Worm (Caenorhabditis elegans) whole organism, L1 larva: ENCODE data around the gene ceh-84.
"Not testable (repeated sequence)": the region's sequence is repeated elsewhere in the genome, so short reads cannot be mapped to it uniquely, and the experiment has no call there.

Experiments
- C04F5.9 ChIP-seq: sonication (generic microtip); optimal IDR thresholded peaks from 2 replicates; lab custom pipeline; 2016; ENCODE audit warnings: missing genetic modification characterization, missing compliant biosample characterization
- C16A3.4 ChIP-seq: fragments of 150-350 bp; optimal IDR thresholded peaks from 2 replicates; lab custom pipeline; 2014; ENCODE audit warnings: missing biosample characterization, missing genetic modification characterization
- F16B12.6 ChIP-seq: fragments of 150-350 bp; optimal IDR thresholded peaks from 2 replicates; lab custom pipeline; 2014; ENCODE audit warnings: missing biosample characterization, missing genetic modification characterization
- Y116A8C.19 ChIP-seq: sonication (generic microtip); optimal IDR thresholded peaks from 2 replicates; lab custom pipeline; 2016; ENCODE audit warnings: missing compliant biosample characterization, missing genetic modification characterization, borderline replicate concordance
- ama-1 ChIP-seq: fragments of 150-350 bp; optimal IDR thresholded peaks from 2 replicates; lab custom pipeline; 2014
- blmp-1 ChIP-seq: fragments of 150-350 bp; optimal IDR thresholded peaks from 2 replicates; lab custom pipeline; 2014; ENCODE audit warnings: missing biosample characterization, missing genetic modification characterization
- ceh-8 ChIP-seq: fragments of 200-800 bp; sonication (Bioruptor generic); optimal IDR thresholded peaks from 2 replicates; lab custom pipeline; 2018; ENCODE audit warnings: mild to moderate bottlenecking, missing genetic modification characterization, moderate library complexity, missing compliant biosample characterization
- ces-1 ChIP-seq: fragments of 150-350 bp; optimal IDR thresholded peaks from 2 replicates; lab custom pipeline; 2014; ENCODE audit warnings: missing biosample characterization, missing genetic modification reagents, missing genetic modification characterization
- dpl-1 ChIP-seq, 3 experiments: fragments of 150-350 bp in 2 of 3; sonication (generic microtip) in 1 of 3; optimal IDR thresholded peaks; 2 replicates each; lab custom pipeline; 2014 to 2017; ENCODE audit warnings: missing biosample characterization in 3 of 3, missing genetic modification characterization in 3 of 3, missing genetic modification reagents in 3 of 3
- dsc-1 ChIP-seq: sonication (generic microtip); optimal IDR thresholded peaks from 2 replicates; lab custom pipeline; 2016; ENCODE audit warnings: mild to moderate bottlenecking, missing genetic modification characterization, missing compliant biosample characterization
- efl-1 ChIP-seq, 4 experiments: fragments of 150-350 bp; optimal IDR thresholded peaks in 3 of 4; peaks in 1 of 4; 1 replicate in 1 of 4; 2 replicates in 3 of 4; lab custom pipeline; 2014; ENCODE audit warnings: missing biosample characterization in 2 of 4, missing genetic modification characterization in 2 of 4, missing genetic modification reagents in 2 of 4
- hlh-17 ChIP-seq: fragments of 200-800 bp; sonication (Bioruptor generic); optimal IDR thresholded peaks from 2 replicates; lab custom pipeline; 2018; ENCODE audit warnings: missing genetic modification characterization, mild to moderate bottlenecking, missing compliant biosample characterization, moderate library complexity, borderline replicate concordance
- hpl-2 ChIP-seq: fragments of 150-350 bp; optimal IDR thresholded peaks from 2 replicates; lab custom pipeline; 2014; ENCODE audit warnings: missing biosample characterization, missing genetic modification reagents, missing genetic modification characterization
- irx-1 ChIP-seq: sonication (generic microtip); optimal IDR thresholded peaks from 2 replicates; lab custom pipeline; 2016; ENCODE audit warnings: missing genetic modification characterization, missing compliant biosample characterization
- jun-1 ChIP-seq: fragments of 150-350 bp; optimal IDR thresholded peaks from 2 replicates; lab custom pipeline; 2014; ENCODE audit warnings: missing biosample characterization, missing genetic modification reagents, missing genetic modification characterization
- lin-14 ChIP-seq: fragments of 200-800 bp; sonication (Bioruptor generic); optimal IDR thresholded peaks from 2 replicates; lab custom pipeline; 2018; ENCODE audit warnings: mild to moderate bottlenecking, missing genetic modification characterization, moderate library complexity, missing compliant biosample characterization
- lin-35 ChIP-seq, 2 experiments: fragments of 150-350 bp; optimal IDR thresholded peaks; 2 replicates each; lab custom pipeline; 2014; ENCODE audit warnings: missing biosample characterization in 2 of 2, missing genetic modification characterization in 2 of 2, missing genetic modification reagents in 2 of 2
- lsy-2 ChIP-seq, 2 experiments: fragments of 150-350 bp; optimal IDR thresholded peaks; 2 replicates each; lab custom pipeline; 2014; ENCODE audit warnings: missing biosample characterization in 2 of 2, missing genetic modification characterization in 2 of 2
- mab-9 ChIP-seq: fragments of 200-800 bp; sonication (Bioruptor generic); IDR thresholded peaks from 2 replicates; pipeline ENCODE4 v1.3.6; 2022; ENCODE audit warnings: missing genetic modification reagents, missing genetic modification characterization, missing compliant biosample characterization
- mdl-1 ChIP-seq, 2 experiments: fragments of 150-350 bp; optimal IDR thresholded peaks; 2 replicates each; lab custom pipeline; 2014 to 2017; ENCODE audit warnings: missing biosample characterization in 2 of 2, missing genetic modification characterization in 2 of 2, inconsistent platforms in 1 of 2
- nhr-12 ChIP-seq: sonication (generic microtip); optimal IDR thresholded peaks from 2 replicates; lab custom pipeline; 2017; ENCODE audit warnings: missing biosample characterization, missing genetic modification characterization
- nhr-47 ChIP-seq: sonication (generic microtip); optimal IDR thresholded peaks from 2 replicates; lab custom pipeline; 2016; ENCODE audit warnings: mild to moderate bottlenecking, missing genetic modification characterization, moderate library complexity, missing compliant biosample characterization
- nhr-71 ChIP-seq: sonication (generic microtip); optimal IDR thresholded peaks from 2 replicates; lab custom pipeline; 2016; ENCODE audit warnings: mild to moderate bottlenecking, missing genetic modification characterization, moderate library complexity, missing compliant biosample characterization
- tbx-2 ChIP-seq: sonication (generic microtip); optimal IDR thresholded peaks from 2 replicates; lab custom pipeline; 2016; ENCODE audit warnings: missing genetic modification characterization, missing compliant biosample characterization
- tlp-1 ChIP-seq: fragments of 150-350 bp; optimal IDR thresholded peaks from 2 replicates; lab custom pipeline; 2014; ENCODE audit warnings: missing biosample characterization, missing genetic modification characterization
- unc-62 ChIP-seq: fragments of 150-350 bp; optimal IDR thresholded peaks from 2 replicates; lab custom pipeline; 2014; ENCODE audit warnings: missing biosample characterization, missing genetic modification reagents, missing genetic modification characterization
- zip-4 ChIP-seq: fragments of 200-800 bp; sonication (Bioruptor generic); optimal IDR thresholded peaks from 2 replicates; lab custom pipeline; 2018; ENCODE audit warnings: mild to moderate bottlenecking, missing genetic modification characterization, moderate library complexity, missing compliant biosample characterization

Gene ceh-84

ce11 chrII:2000720-2001119 is at the start of gene ceh-84:
ceh-84 (minus strand) TSS chrII:2000820.
- not testable (repeated sequence) for TF ChIP-seq ceh-8 (GFP tag; lab: Kevin White, UChicago); hpl-2 (GFP tag; lab: Kevin White, UChicago); ama-1 (lab: Kevin White, UChicago)
- TF ChIP-seq, all 84 proteins: peak for 0; not testable (repeated sequence) for 84

DNA sequence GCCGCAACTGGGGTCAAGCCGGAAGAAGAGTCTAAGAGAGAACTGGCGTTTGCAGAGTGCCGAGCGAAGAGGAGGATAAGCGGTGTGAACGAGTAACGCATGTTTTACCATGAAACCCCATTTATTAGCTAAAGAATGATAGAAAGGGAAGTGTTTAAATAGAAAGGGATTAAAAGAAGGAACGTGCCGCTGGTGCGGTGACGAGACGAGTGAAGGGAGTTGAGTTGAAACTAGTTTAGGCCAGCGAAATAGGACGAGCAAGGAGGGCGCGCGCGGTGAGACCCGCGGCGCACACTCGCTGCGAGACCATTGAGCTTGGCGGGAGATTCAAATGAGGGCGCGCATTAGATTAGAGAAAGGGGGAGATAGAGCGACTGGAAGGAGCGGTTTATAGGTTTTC is 45.9 kb upstream of the ceh-84 start, which contains the start of gene math-1:
TSS of gene math-1 (minus strand) at position 101 of the 400 bp plus-strand sequence.
- TF ChIP-seq blmp-1 (tag; lab: Kevin White, UChicago); nhr-47 (tag; lab: Kevin White, UChicago); ces-1: not testable (repeated sequence)

- TF ChIP-seq hpl-2 (GFP tag; lab: Kevin White, UChicago): no peak
- no peak for TF ChIP-seq dsc-1
- TF ChIP-seq C04F5.9 (tag; lab: Kevin White, UChicago): no peak
- TF ChIP-seq jun-1: no peak
- TF ChIP-seq mdl-1 (tag; optimal IDR thresholded peaks at IDR 0.05; lab: Kevin White, UChicago): no peak
- no peak for TF ChIP-seq Y116A8C.19
- TF ChIP-seq unc-62 (GFP tag; lab: Kevin White, UChicago): no peak
- no peak for TF ChIP-seq tlp-1 (tag; lab: Kevin White, UChicago)
- TF ChIP-seq nhr-71 (tag; lab: Kevin White, UChicago): no peak
- no peak for TF ChIP-seq lin-35 (GFP tag; optimal IDR thresholded peaks at IDR 0.05; lab: Kevin White, UChicago)
- TF ChIP-seq C16A3.4 (tag; lab: Kevin White, UChicago): no peak
- no peak for TF ChIP-seq nhr-12 (tag; lab: Kevin White, UChicago)
- TF ChIP-seq lin-14 (GFP tag; lab: Kevin White, UChicago): no peak
- TF ChIP-seq, all 84 proteins: peak for 0
Observed at ce11 chrII:2045505-2045904, 44.9 kb upstream of the ceh-84 start, which contains the start of gene bath-24. bath-24 (minus strand) TSS chrII:2045605.

- TF ChIP-seq irx-1: no peak
- TF ChIP-seq C04F5.9 (tag; lab: Kevin White, UChicago): no peak
- no peak for TF ChIP-seq efl-1 (optimal IDR thresholded peaks at IDR 0.05; lab: Kevin White, UChicago)
- TF ChIP-seq efl-1 (GFP tag; optimal IDR thresholded peaks at IDR 0.05 in 1 of 2; lab: Kevin White, UChicago): peak in 1 of 2 experiments; percentile 41
- no peak for TF ChIP-seq jun-1
- no peak for TF ChIP-seq hlh-17
- TF ChIP-seq hpl-2 (GFP tag; lab: Kevin White, UChicago): no peak
Observed at ce11 chrII:2042447-2042846, 41.8 kb upstream of the ceh-84 start, which contains the start of gene bath-20. bath-20 (minus strand) TSS chrII:2042547.

DNA sequence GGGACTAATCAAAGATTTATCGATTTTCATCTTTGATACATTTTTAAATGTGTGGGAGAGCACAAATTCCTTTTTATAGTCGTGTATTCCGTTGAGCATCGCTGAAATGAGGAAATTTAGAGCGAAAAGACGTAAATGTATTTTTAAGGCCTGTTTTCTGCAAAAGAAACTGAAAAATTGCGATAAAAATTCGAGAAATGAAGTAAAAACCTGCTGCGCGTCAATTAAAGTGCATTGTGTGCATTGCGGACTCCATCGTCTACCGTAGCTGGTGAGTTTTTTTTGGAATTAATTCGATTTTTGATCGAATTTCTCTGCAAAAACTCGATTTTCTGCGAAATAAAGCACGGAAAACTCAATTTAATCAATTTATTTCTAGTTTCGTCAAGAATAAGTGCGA is 38.7 kb upstream of the ceh-84 start, which contains the start of gene bath-19:
TSS of gene bath-19 (minus strand) at position 101 of the 400 bp plus-strand sequence.
- TF ChIP-seq zip-4 (GFP tag; lab: Kevin White, UChicago) (no peak), hlh-17 (no peak), tbx-2 (no peak)

ce11 chrII:2033286-2033685 is 32.7 kb upstream of the ceh-84 start, which contains the start of gene F59H6.14:
F59H6.14 (plus strand) TSS chrII:2033586.
- TF ChIP-seq mab-9 (GFP tag; lab: Robert Waterston, UW) (no peak), F16B12.6 (tag; lab: Kevin White, UChicago) (no peak)

ce11 chrII:2032282-2032681 is 31.7 kb upstream of the ceh-84 start, which contains the start of gene btb-4:
btb-4 (plus strand) TSS chrII:2032316.
- TF ChIP-seq efl-1 (optimal IDR thresholded peaks at IDR 0.05; lab: Kevin White, UChicago) (peak; percentile 33 to 90), efl-1 (GFP tag; optimal IDR thresholded peaks at IDR 0.05 in 1 of 2; lab: Kevin White, UChicago) (peak; percentile 81 to 98), lsy-2 (tag; optimal IDR thresholded peaks at IDR 0.05; lab: Kevin White, UChicago) (peak in 1 of 2 experiments; percentile 20), lin-35 (GFP tag; optimal IDR thresholded peaks at IDR 0.05; lab: Kevin White, UChicago) (peak; percentile 60 to 90), dpl-1 (GFP tag; optimal IDR thresholded peaks at IDR 0.05; lab: Kevin White, UChicago) (peak; percentile 51 to 77 (median 75))
